Fruit fly (Drosophila melanogaster) whole organism, wandering third instar larva: ENCODE measurements around the gene t-cup.
A peak's percentile ranks its signal among the peaks of the same experiment; 100 is the strongest.

Experiments used
- Abd-B ChIP-seq: fragments of >200 bp; optimal IDR thresholded peaks from 2 replicates; lab custom pipeline; 2017; ENCODE audit warnings: missing biosample characterization, missing genetic modification characterization
- CG32264 ChIP-seq: fragments of 200-800 bp; sonication (Bioruptor generic); optimal IDR thresholded peaks from 2 replicates; lab custom pipeline; 2016; ENCODE audit warnings: missing biosample characterization, missing genetic modification characterization
- CG9705 ChIP-seq: fragments of 200-800 bp; sonication (Bioruptor generic); optimal IDR thresholded peaks from 2 replicates; lab custom pipeline; 2018; ENCODE audit warnings: missing biosample characterization, mild to moderate bottlenecking, missing genetic modification characterization
- CrebA ChIP-seq: fragments of 200-800 bp; sonication (Bioruptor generic); optimal IDR thresholded peaks from 2 replicates; lab custom pipeline; 2016; ENCODE audit warnings: missing biosample characterization, mild to moderate bottlenecking, missing genetic modification characterization, borderline replicate concordance
- Dfd ChIP-seq: fragments of >200 bp; optimal IDR thresholded peaks from 2 replicates; lab custom pipeline; 2017; ENCODE audit warnings: missing biosample characterization, missing genetic modification characterization
- Dif ChIP-seq: fragments of 200-275, 200-300 bp; sonication (Bioruptor generic); optimal IDR thresholded peaks from 2 replicates; lab custom pipeline; 2018; ENCODE audit warnings: missing biosample characterization, missing genetic modification characterization; ENCODE audit not compliant: partially characterized antibody
- GATAd ChIP-seq: sonication (Bioruptor generic); optimal IDR thresholded peaks from 2 replicates; lab custom pipeline; 2016; ENCODE audit warnings: missing biosample characterization, missing genetic modification characterization
- HLH106 ChIP-seq: fragments of 200-800 bp; optimal IDR thresholded peaks from 3 replicates; lab custom pipeline; 2019; ENCODE audit warnings: missing biosample characterization, mild to moderate bottlenecking, missing genetic modification characterization, moderate library complexity
- Hnf4 ChIP-seq: fragments of 200-800 bp; sonication (Bioruptor generic); optimal IDR thresholded peaks from 2 replicates; lab custom pipeline; 2016; ENCODE audit warnings: missing biosample characterization, mild to moderate bottlenecking, missing genetic modification characterization
- Hr78 ChIP-seq: fragments of >200 bp; optimal IDR thresholded peaks from 2 replicates; lab custom pipeline; 2017; ENCODE audit warnings: missing biosample characterization, missing genetic modification characterization
- Hr83 ChIP-seq: fragments of 200-300 bp; sonication (Bioruptor generic); optimal IDR thresholded peaks from 2 replicates; lab custom pipeline; 2016; ENCODE audit warnings: missing biosample characterization, mild to moderate bottlenecking, missing genetic modification characterization, moderate library complexity; ENCODE audit not compliant: poor library complexity, severe bottlenecking
- Jra ChIP-seq: sonication (Bioruptor generic); optimal IDR thresholded peaks from 2 replicates; lab custom pipeline; 2016; ENCODE audit warnings: missing biosample characterization, missing genetic modification characterization
- Mio ChIP-seq: sonication (Bioruptor generic); optimal IDR thresholded peaks from 2 replicates; lab custom pipeline; 2016; ENCODE audit warnings: missing biosample characterization, missing genetic modification characterization
- Myc ChIP-seq: fragments of >200 bp; optimal IDR thresholded peaks from 2 replicates; lab custom pipeline; 2017
- N ChIP-seq: fragments of >200 bp; optimal IDR thresholded peaks from 2 replicates; lab custom pipeline; 2018; ENCODE audit warnings: missing biosample characterization, missing external identifiers, missing genetic modification characterization
- OdsH ChIP-seq: fragments of 200-800 bp; sonication (Bioruptor generic); optimal IDR thresholded peaks from 2 replicates; lab custom pipeline; 2016; ENCODE audit warnings: missing biosample characterization, mild to moderate bottlenecking, missing genetic modification characterization
- Rel ChIP-seq, 2 experiments: fragments of 200-800 bp; sonication (Bioruptor generic) in 1 of 2; optimal IDR thresholded peaks; 2 replicates in 1 of 2; 3 replicates in 1 of 2; lab custom pipeline; 2016 to 2019; ENCODE audit warnings: mild to moderate bottlenecking in 2 of 2, missing biosample characterization in 2 of 2, missing genetic modification characterization in 2 of 2, moderate library complexity in 1 of 2
- Sp1 ChIP-seq: fragments of 200-800 bp; sonication (Bioruptor generic); optimal IDR thresholded peaks from 3 replicates; lab custom pipeline; 2019; ENCODE audit warnings: missing biosample characterization, mild to moderate bottlenecking, missing genetic modification characterization, moderate library complexity
- Vsx2 ChIP-seq: fragments of 200-300, 225-300 bp; sonication (Bioruptor generic); optimal IDR thresholded peaks from 2 replicates; lab custom pipeline; 2018; ENCODE audit warnings: missing biosample characterization, missing genetic modification characterization; ENCODE audit not compliant: partially characterized antibody
- br ChIP-seq: fragments of 200-800 bp; sonication (Bioruptor generic); optimal IDR thresholded peaks from 2 replicates; lab custom pipeline; 2016; ENCODE audit warnings: missing biosample characterization, missing genetic modification characterization
- brk ChIP-seq: fragments of 200-800 bp; sonication (Bioruptor generic); optimal IDR thresholded peaks from 2 replicates; lab custom pipeline; 2016; ENCODE audit warnings: missing biosample characterization, mild to moderate bottlenecking, missing genetic modification characterization
- dl ChIP-seq, 2 experiments: fragments of 175-275, 200-275 bp in 1 of 2; fragments of 200-275 bp in 1 of 2; sonication (Bioruptor generic); optimal IDR thresholded peaks; lab custom pipeline; 2018; ENCODE audit warnings: mild to moderate bottlenecking in 2 of 2, missing biosample characterization in 2 of 2, missing genetic modification characterization in 2 of 2, moderate library complexity in 2 of 2; ENCODE audit not compliant: partially characterized antibody in 2 of 2, insufficient read depth in 1 of 2
- dmrt93B ChIP-seq: fragments of 200-800 bp; sonication (Bioruptor generic); optimal IDR thresholded peaks from 2 replicates; lab custom pipeline; 2018; ENCODE audit warnings: missing biosample characterization, mild to moderate bottlenecking, missing genetic modification characterization
- dsf ChIP-seq: sonication (Bioruptor generic); optimal IDR thresholded peaks from 2 replicates; lab custom pipeline; 2016; ENCODE audit warnings: missing biosample characterization, missing genetic modification characterization, borderline replicate concordance
- ey ChIP-seq: fragments of 200-800 bp; sonication (Bioruptor generic); optimal IDR thresholded peaks from 2 replicates; lab custom pipeline; 2016; ENCODE audit warnings: missing biosample characterization, missing genetic modification characterization
- foxo ChIP-seq, 2 experiments: fragments of 200-800 bp; sonication (Bioruptor generic); optimal IDR thresholded peaks; 2 replicates in 1 of 2; 3 replicates in 1 of 2; lab custom pipeline; 2016 to 2017; ENCODE audit warnings: missing biosample characterization in 2 of 2, missing genetic modification characterization in 2 of 2
- fru ChIP-seq: fragments of 200-800 bp; sonication (Bioruptor generic); optimal IDR thresholded peaks from 3 replicates; lab custom pipeline; 2016; ENCODE audit warnings: missing biosample characterization, mild to moderate bottlenecking, missing genetic modification characterization
- h ChIP-seq: fragments of 200-800 bp; sonication (Bioruptor generic); optimal IDR thresholded peaks from 3 replicates; lab custom pipeline; 2016; ENCODE audit warnings: missing biosample characterization, mild to moderate bottlenecking, missing genetic modification characterization
- jim ChIP-seq: fragments of 175-275, 200-325 bp; sonication (Bioruptor generic); optimal IDR thresholded peaks from 2 replicates; lab custom pipeline; 2016; ENCODE audit warnings: missing biosample characterization, mild to moderate bottlenecking, missing genetic modification characterization
- lola ChIP-seq: fragments of >200 bp; optimal IDR thresholded peaks from 2 replicates; lab custom pipeline; 2017; ENCODE audit warnings: missing biosample characterization, missing genetic modification characterization
- pan ChIP-seq: fragments of >200 bp; optimal IDR thresholded peaks from 2 replicates; lab custom pipeline; 2017
- psq ChIP-seq: fragments of 200-800 bp; sonication (Bioruptor generic); optimal IDR thresholded peaks from 3 replicates; lab custom pipeline; 2017; ENCODE audit warnings: missing biosample characterization, mild to moderate bottlenecking, missing genetic modification characterization, moderate library complexity
- rgr ChIP-seq: fragments of 200-800 bp; sonication (Bioruptor generic); optimal IDR thresholded peaks from 3 replicates; lab custom pipeline; 2016; ENCODE audit warnings: missing biosample characterization, mild to moderate bottlenecking, missing genetic modification characterization
- sage ChIP-seq: fragments of 200-800 bp; sonication (Bioruptor generic); optimal IDR thresholded peaks from 2 replicates; lab custom pipeline; 2016; ENCODE audit warnings: missing biosample characterization, mild to moderate bottlenecking, missing genetic modification characterization
- sv ChIP-seq: fragments of 200-800 bp; sonication (Bioruptor generic); optimal IDR thresholded peaks from 3 replicates; lab custom pipeline; 2016; ENCODE audit warnings: missing biosample characterization, missing genetic modification characterization
- tai ChIP-seq: sonication (Bioruptor generic); optimal IDR thresholded peaks from 2 replicates; lab custom pipeline; 2016; ENCODE audit warnings: missing biosample characterization, missing genetic modification characterization
- usp ChIP-seq: fragments of >200 bp; optimal IDR thresholded peaks from 2 replicates; lab custom pipeline; 2017; ENCODE audit warnings: missing biosample characterization, missing genetic modification characterization
- woc ChIP-seq: sonication (Bioruptor generic); optimal IDR thresholded peaks from 2 replicates; lab custom pipeline; 2016; ENCODE audit warnings: missing biosample characterization, mild to moderate bottlenecking, missing genetic modification characterization

t-cup gene

DNA sequence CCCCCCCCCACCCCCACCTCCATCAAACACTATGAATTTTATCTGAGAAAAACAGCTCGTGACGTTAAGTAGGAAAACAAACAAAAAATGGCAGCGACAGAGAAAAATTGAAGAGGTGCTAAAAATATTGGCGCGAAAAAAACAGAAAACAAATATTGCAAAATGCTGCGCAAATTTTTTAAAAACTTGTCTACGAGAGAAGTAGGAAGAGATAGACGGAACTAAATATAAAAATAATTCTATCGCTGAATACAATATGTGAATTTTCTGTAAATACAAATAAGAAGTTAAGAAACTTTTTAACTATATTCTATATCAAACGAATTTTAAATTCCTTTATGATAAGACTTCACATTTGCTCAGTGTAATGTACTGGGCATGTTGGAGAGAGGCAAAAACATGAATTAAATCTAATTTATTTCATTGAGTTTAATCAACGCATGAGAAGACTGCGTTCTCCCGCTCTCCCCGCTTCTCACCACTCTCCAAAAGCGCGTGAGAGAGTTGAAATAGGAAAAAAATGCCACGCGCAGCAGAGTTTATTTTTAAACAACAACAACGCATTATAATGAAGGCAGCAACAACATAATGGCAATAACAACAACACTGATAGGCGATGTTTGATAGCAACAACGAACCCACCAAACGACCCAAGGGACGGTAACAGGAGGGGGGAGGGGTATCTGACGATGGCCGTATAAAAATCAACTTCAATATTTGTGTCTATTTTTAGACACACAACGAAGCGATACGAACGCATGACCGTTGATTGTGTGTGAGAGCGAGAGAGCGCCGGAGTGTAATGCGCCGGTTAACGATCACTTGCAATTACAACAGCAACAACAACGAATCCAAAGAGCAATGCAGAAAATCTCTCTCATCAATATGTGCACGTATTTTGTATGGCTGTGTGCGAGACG, 32.2 kb upstream of the t-cup start:
- TF ChIP-seq fru (GFP tag; lab: Kevin White, UChicago) = peak; percentile 27
- TF ChIP-seq psq (GFP tag; lab: Kevin White, UChicago) = peak; percentile 66
- TF ChIP-seq rgr (GFP tag; lab: Kevin White, UChicago) = no peak
- peak; percentile 24 for TF ChIP-seq jim
- no peak for TF ChIP-seq woc (GFP tag; lab: Kevin White, UChicago)
- TF ChIP-seq dsf = no peak
- no peak for TF ChIP-seq dmrt93B (GFP tag; lab: Kevin White, UChicago)
- TF ChIP-seq Hr83 (GFP tag; lab: Kevin White, UChicago) = peak; percentile 76
- no peak for TF ChIP-seq sage (GFP tag; lab: Kevin White, UChicago)
- TF ChIP-seq GATAd (GFP tag; lab: Kevin White, UChicago) = no peak
- no peak for TF ChIP-seq Hr78 (GFP tag; lab: Kevin White, UChicago)
- TF ChIP-seq br = peak; percentile 80
- TF ChIP-seq Hnf4 (GFP tag; lab: Kevin White, UChicago) = peak; percentile 35
- no peak for TF ChIP-seq CG9705
- TF ChIP-seq Abd-B = no peak
- no peak for TF ChIP-seq Rel (GFP tag; optimal IDR thresholded peaks at IDR 0.05; lab: Kevin White, UChicago)
- TF ChIP-seq Rel (tag; optimal IDR thresholded peaks at IDR 0.05; lab: Kevin White, UChicago) = peak; percentile 83
- peak in 1 of 2 experiments; percentile 1 for TF ChIP-seq foxo (GFP tag; optimal IDR thresholded peaks at IDR 0.05; lab: Kevin White, UChicago)
- TF ChIP-seq usp (GFP tag; lab: Kevin White, UChicago) = no peak
- TF ChIP-seq Jra (GFP tag; lab: Kevin White, UChicago) = no peak
- no peak for TF ChIP-seq CG32264 (GFP tag; lab: Kevin White, UChicago)
- TF ChIP-seq sv (GFP tag; lab: Kevin White, UChicago) = no peak
- peak; percentile 43 for TF ChIP-seq Sp1 (GFP tag; lab: Kevin White, UChicago)
- no peak for TF ChIP-seq pan (lab: Kevin White, UChicago)
- peak; percentile 8 for TF ChIP-seq brk (GFP tag; lab: Kevin White, UChicago)
- TF ChIP-seq Vsx2 (GFP tag; lab: Kevin White, UChicago) = no peak
- TF ChIP-seq ey (GFP tag; lab: Kevin White, UChicago) = no peak
- TF ChIP-seq Myc (lab: Kevin White, UChicago) = no peak
- no peak for TF ChIP-seq CrebA (GFP tag; lab: Kevin White, UChicago)
- no peak for TF ChIP-seq lola (GFP tag; lab: Kevin White, UChicago)
- no peak for TF ChIP-seq tai (GFP tag; lab: Kevin White, UChicago)
- TF ChIP-seq Dif (GFP tag; lab: Kevin White, UChicago) = peak; percentile 74
- no peak for TF ChIP-seq OdsH (GFP tag; lab: Kevin White, UChicago)
- no peak for TF ChIP-seq Mio (GFP tag; lab: Kevin White, UChicago)
- TF ChIP-seq Dfd = no peak
- TF ChIP-seq N (GFP tag; lab: Kevin White, UChicago) = no peak
- peak; percentile 77 to 88 for TF ChIP-seq dl (GFP tag; optimal IDR thresholded peaks at IDR 0.05; lab: Kevin White, UChicago; ENCODE audit: insufficient read depth in 1 of 2, partially characterized antibody in 2 of 2)
- peak; percentile 92 for TF ChIP-seq h
- peak; percentile 8 for TF ChIP-seq HLH106

DNA sequence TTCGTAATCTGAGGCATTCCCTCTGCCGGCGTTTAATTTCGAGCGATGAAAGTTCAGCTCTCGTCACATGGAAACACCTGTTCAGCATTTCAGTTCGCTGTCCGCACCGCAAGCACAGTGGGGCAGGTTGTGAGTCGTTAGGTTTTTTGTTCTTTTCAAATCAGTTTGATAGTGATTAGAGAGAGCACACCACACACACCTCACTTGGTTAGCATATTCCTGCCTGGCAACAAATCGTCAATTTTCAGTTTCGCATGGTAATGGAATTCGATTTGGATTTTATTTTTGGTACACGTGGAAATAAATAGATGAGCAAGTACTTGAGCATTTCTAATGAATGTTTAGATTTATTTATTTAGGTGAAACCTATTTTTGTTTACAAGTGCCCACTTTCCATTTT, 31.2 kb upstream of the t-cup start:
- TF ChIP-seq usp (GFP tag; lab: Kevin White, UChicago) = no peak
- peak; percentile 4 for TF ChIP-seq h
- no peak for TF ChIP-seq Jra (GFP tag; lab: Kevin White, UChicago)
- no peak for TF ChIP-seq foxo (GFP tag; optimal IDR thresholded peaks at IDR 0.05; lab: Kevin White, UChicago)
- peak; percentile 17 for TF ChIP-seq Hr83 (GFP tag; lab: Kevin White, UChicago)
